Fruit fly (Drosophila melanogaster) whole organism, prepupa: ENCODE results near the gene CG14439.

Source experiments
- Blimp-1 ChIP-seq: fragments of 200-800 bp; sonication (Bioruptor generic); optimal IDR thresholded peaks from 3 replicates; lab custom pipeline; 2017; ENCODE audit warnings: missing biosample characterization, missing genetic modification characterization, mild to moderate bottlenecking, moderate library complexity, missing genetic modification reagents
- CG10631 ChIP-seq: fragments of 200-800 bp; sonication (Bioruptor generic); optimal IDR thresholded peaks from 2 replicates; lab custom pipeline; 2016; ENCODE audit warnings: missing biosample characterization, missing genetic modification characterization
- CG10669 ChIP-seq: fragments of 200-800 bp; sonication (Bioruptor generic); optimal IDR thresholded peaks from 3 replicates; lab custom pipeline; 2018; ENCODE audit warnings: missing biosample characterization, mild to moderate bottlenecking, missing genetic modification characterization, moderate library complexity
- CG11294 ChIP-seq: fragments of 200-800 bp; sonication (Bioruptor generic); IDR thresholded peaks from 2 replicates; pipeline ENCODE4 v1.3.6; 2022; ENCODE audit warnings: missing biosample characterization, missing genetic modification characterization
- CG11902 ChIP-seq: fragments of 200-800 bp; sonication (Bioruptor generic); optimal IDR thresholded peaks from 3 replicates; lab custom pipeline; 2016; ENCODE audit warnings: missing biosample characterization, missing genetic modification characterization
- CG1621 ChIP-seq: fragments of 200-800 bp; sonication (Bioruptor generic); optimal IDR thresholded peaks from 3 replicates; lab custom pipeline; 2018; ENCODE audit warnings: missing biosample characterization, mild to moderate bottlenecking, missing genetic modification characterization
- CG3032 ChIP-seq: fragments of 200-800 bp; optimal IDR thresholded peaks from 2 replicates; lab custom pipeline; 2019; ENCODE audit warnings: missing biosample characterization, mild to moderate bottlenecking, missing genetic modification characterization, moderate library complexity
- CG31627 ChIP-seq: fragments of 200-800 bp; sonication (Bioruptor generic); optimal IDR thresholded peaks from 3 replicates; lab custom pipeline; 2016; ENCODE audit warnings: missing biosample characterization, missing genetic modification characterization
- CG32006 ChIP-seq: fragments of 200-800 bp; sonication (Bioruptor generic); optimal IDR thresholded peaks from 3 replicates; lab custom pipeline; 2017; ENCODE audit warnings: missing biosample characterization, mild to moderate bottlenecking, missing genetic modification characterization
- CG34406 ChIP-seq: fragments of 200-800 bp; sonication (Bioruptor generic); optimal IDR thresholded peaks from 3 replicates; lab custom pipeline; 2016; ENCODE audit warnings: missing biosample characterization, missing genetic modification characterization
- CG3919 ChIP-seq: fragments of 200-800 bp; sonication (Bioruptor generic); optimal IDR thresholded peaks from 3 replicates; lab custom pipeline; 2016; ENCODE audit warnings: missing biosample characterization, missing genetic modification characterization
- CG4318 ChIP-seq: fragments of 200-800 bp; sonication (Bioruptor generic); optimal IDR thresholded peaks from 3 replicates; lab custom pipeline; 2017; ENCODE audit warnings: missing biosample characterization, mild to moderate bottlenecking, missing genetic modification characterization
- CG6276 ChIP-seq: fragments of 200-800 bp; sonication (Bioruptor generic); optimal IDR thresholded peaks from 2 replicates; lab custom pipeline; 2017; ENCODE audit warnings: missing biosample characterization, mild to moderate bottlenecking, missing genetic modification characterization
- CG6854 ChIP-seq: fragments of 200-800 bp; sonication (Bioruptor generic); optimal IDR thresholded peaks from 2 replicates; lab custom pipeline; 2017; ENCODE audit warnings: missing biosample characterization, mild to moderate bottlenecking, missing genetic modification characterization
- CG8119 ChIP-seq: fragments of 200-800 bp; sonication (Bioruptor generic); IDR thresholded peaks from 3 replicates; pipeline ENCODE4 v1.3.6; 2022; ENCODE audit warnings: missing biosample characterization, missing genetic modification characterization
- CG8319 ChIP-seq: fragments of 200-800 bp; sonication (Bioruptor generic); optimal IDR thresholded peaks from 3 replicates; lab custom pipeline; 2016; ENCODE audit warnings: missing biosample characterization, missing genetic modification characterization
- CG8632 ChIP-seq: fragments of 200-800 bp; sonication (Bioruptor generic); optimal IDR thresholded peaks from 3 replicates; lab custom pipeline; 2016; ENCODE audit warnings: missing biosample characterization, missing genetic modification characterization
- CG9139 ChIP-seq: fragments of 200-800 bp; sonication (Bioruptor generic); optimal IDR thresholded peaks from 3 replicates; lab custom pipeline; 2017; ENCODE audit warnings: missing biosample characterization, mild to moderate bottlenecking, missing genetic modification characterization
- Eip75B ChIP-seq: fragments of 200-800 bp; sonication (Bioruptor generic); optimal IDR thresholded peaks from 3 replicates; lab custom pipeline; 2016; ENCODE audit warnings: missing biosample characterization, missing genetic modification characterization
- Eip78C ChIP-seq: fragments of 200-800 bp; sonication (Bioruptor generic); peaks from one replicate; lab custom pipeline; 2016; ENCODE audit warnings: missing biosample characterization, missing genetic modification characterization
- Eip93F ChIP-seq: fragments of 200-800 bp; sonication (Bioruptor generic); optimal IDR thresholded peaks from 2 replicates; lab custom pipeline; 2016; ENCODE audit warnings: missing biosample characterization, mild to moderate bottlenecking, missing genetic modification characterization
- Ets21C ChIP-seq: fragments of 200-800 bp; sonication (Bioruptor generic); optimal IDR thresholded peaks from 3 replicates; lab custom pipeline; 2016; ENCODE audit warnings: missing biosample characterization, missing genetic modification characterization
- Ets96B ChIP-seq: fragments of 200-800 bp; optimal IDR thresholded peaks from 2 replicates; lab custom pipeline; 2019; ENCODE audit warnings: missing biosample characterization, mild to moderate bottlenecking, missing genetic modification characterization, moderate library complexity
- Gug ChIP-seq: fragments of 200-800 bp; sonication (Bioruptor generic); IDR thresholded peaks from 2 replicates; pipeline ENCODE4 v1.3.6; 2022; ENCODE audit warnings: missing biosample characterization, missing genetic modification characterization
- Hr38 ChIP-seq: sonication (Bioruptor generic); optimal IDR thresholded peaks from 2 replicates; lab custom pipeline; 2016; ENCODE audit warnings: missing biosample characterization, missing genetic modification characterization
- Hr39 ChIP-seq: fragments of 200-800 bp; sonication (Bioruptor generic); optimal IDR thresholded peaks from 2 replicates; lab custom pipeline; 2016; ENCODE audit warnings: missing biosample characterization, missing genetic modification characterization
- Hr4 ChIP-seq: fragments of 200-800 bp; sonication (Bioruptor generic); optimal IDR thresholded peaks from 3 replicates; lab custom pipeline; 2016; ENCODE audit warnings: missing biosample characterization, missing genetic modification characterization
- Lpt ChIP-seq: fragments of 200-800 bp; sonication (Bioruptor generic); optimal IDR thresholded peaks from 3 replicates; lab custom pipeline; 2016; ENCODE audit warnings: missing biosample characterization, missing genetic modification characterization
- Met ChIP-seq: fragments of 200-800 bp; sonication (Bioruptor generic); optimal IDR thresholded peaks from 3 replicates; lab custom pipeline; 2016; ENCODE audit warnings: missing biosample characterization, missing genetic modification characterization
- Smox ChIP-seq: fragments of 200-800 bp; sonication (Bioruptor generic); optimal IDR thresholded peaks from 3 replicates; lab custom pipeline; 2016; ENCODE audit warnings: missing biosample characterization, missing genetic modification characterization
- Sox14 ChIP-seq: fragments of 200-800 bp; sonication (Bioruptor generic); optimal IDR thresholded peaks from 3 replicates; lab custom pipeline; 2016; ENCODE audit warnings: missing biosample characterization, missing genetic modification characterization
- Sox15 ChIP-seq: fragments of 200-800 bp; sonication (Bioruptor generic); optimal IDR thresholded peaks from 3 replicates; lab custom pipeline; 2016; ENCODE audit warnings: missing biosample characterization, missing genetic modification characterization
- acj6 ChIP-seq: fragments of 200-800 bp; sonication (Bioruptor generic); optimal IDR thresholded peaks from 3 replicates; lab custom pipeline; 2016; ENCODE audit warnings: missing biosample characterization, missing genetic modification characterization
- dac ChIP-seq: fragments of 200-800 bp; sonication (Bioruptor generic); optimal IDR thresholded peaks from 2 replicates; lab custom pipeline; 2017; ENCODE audit warnings: missing biosample characterization, mild to moderate bottlenecking, missing genetic modification characterization
- dsx ChIP-seq: fragments of 200-800 bp; optimal IDR thresholded peaks from 3 replicates; lab custom pipeline; 2019; ENCODE audit warnings: missing biosample characterization, mild to moderate bottlenecking, missing genetic modification characterization, moderate library complexity; ENCODE audit not compliant: poor library complexity, severe bottlenecking
- eg ChIP-seq: fragments of 200-800 bp; sonication (Bioruptor generic); IDR thresholded peaks from 3 replicates; pipeline ENCODE4 v1.3.6; 2022; ENCODE audit warnings: missing biosample characterization, missing genetic modification characterization
- esn ChIP-seq: fragments of 200-800 bp; sonication (Bioruptor generic); optimal IDR thresholded peaks from 2 replicates; lab custom pipeline; 2016; ENCODE audit warnings: missing biosample characterization, mild to moderate bottlenecking, missing genetic modification characterization, moderate library complexity
- fd85E ChIP-seq: fragments of 200-800 bp; sonication (Bioruptor generic); optimal IDR thresholded peaks from 3 replicates; lab custom pipeline; 2016; ENCODE audit warnings: missing biosample characterization, missing genetic modification characterization
- fkh ChIP-seq: fragments of 200-800 bp; sonication (Bioruptor generic); optimal IDR thresholded peaks from 3 replicates; lab custom pipeline; 2017; ENCODE audit warnings: missing biosample characterization, mild to moderate bottlenecking, missing genetic modification characterization, moderate library complexity
- lz ChIP-seq: fragments of 200-800 bp; sonication (Bioruptor generic); optimal IDR thresholded peaks from 3 replicates; lab custom pipeline; 2016; ENCODE audit warnings: missing biosample characterization, missing genetic modification characterization
- net ChIP-seq: fragments of 200-800 bp; sonication (Bioruptor generic); optimal IDR thresholded peaks from 3 replicates; lab custom pipeline; 2016; ENCODE audit warnings: missing biosample characterization, missing genetic modification characterization
- salr ChIP-seq, 2 experiments: fragments of 200-800 bp; sonication (Bioruptor generic); optimal IDR thresholded peaks; 3 replicates each; lab custom pipeline; 2016 to 2018; ENCODE audit warnings: missing biosample characterization in 2 of 2, missing genetic modification characterization in 2 of 2, mild to moderate bottlenecking in 1 of 2
- spab ChIP-seq: fragments of 200-800 bp; sonication (Bioruptor generic); optimal IDR thresholded peaks from 2 replicates; lab custom pipeline; 2017; ENCODE audit warnings: missing biosample characterization, mild to moderate bottlenecking, missing genetic modification characterization, missing genetic modification reagents
- svp ChIP-seq: fragments of 200-800 bp; sonication (Bioruptor generic); peaks from one replicate; lab custom pipeline; 2016; ENCODE audit warnings: missing biosample characterization, missing genetic modification characterization
- topi ChIP-seq: fragments of 200-800 bp; sonication (Bioruptor generic); optimal IDR thresholded peaks from 3 replicates; lab custom pipeline; 2016; ENCODE audit warnings: missing biosample characterization, missing genetic modification characterization

The CG14439 gene

dm6 chrX:6800726-6801296 lies 53.5 kb downstream of the CG14439 start (continued):
- TF ChIP-seq Sox14 (no peak), Gug (no peak), CG34406 (GFP tag; lab: Kevin White, UChicago) (no peak), eg (GFP tag; lab: Robert Waterston, UW) (0 out of 3 replicates have a peak, but pooled peaks have one; percentile 22), Smox (GFP tag; lab: Kevin White, UChicago) (peak; percentile 8), CG4318 (GFP tag; lab: Kevin White, UChicago) (no peak), CG31627 (GFP tag; lab: Kevin White, UChicago) (no peak), CG6276 (no peak), svp (GFP tag; lab: Kevin White, UChicago) (peak; percentile 74), Sox15 (GFP tag; lab: Kevin White, UChicago) (no peak), Hr4 (GFP tag; lab: Kevin White, UChicago) (peak; percentile 33), CG11902 (GFP tag; lab: Kevin White, UChicago) (no peak), Hr39 (GFP tag; lab: Kevin White, UChicago) (no peak), Eip93F (no peak), esn (GFP tag; lab: Kevin White, UChicago) (peak; percentile 27), Eip75B (GFP tag; lab: Kevin White, UChicago) (no peak), Lpt (GFP tag; lab: Kevin White, UChicago) (no peak), Eip78C (GFP tag; lab: Kevin White, UChicago) (peak; percentile 76), CG11294 (0 out of 2 replicates have a peak, but pooled peaks have one; percentile 10)

DNA sequence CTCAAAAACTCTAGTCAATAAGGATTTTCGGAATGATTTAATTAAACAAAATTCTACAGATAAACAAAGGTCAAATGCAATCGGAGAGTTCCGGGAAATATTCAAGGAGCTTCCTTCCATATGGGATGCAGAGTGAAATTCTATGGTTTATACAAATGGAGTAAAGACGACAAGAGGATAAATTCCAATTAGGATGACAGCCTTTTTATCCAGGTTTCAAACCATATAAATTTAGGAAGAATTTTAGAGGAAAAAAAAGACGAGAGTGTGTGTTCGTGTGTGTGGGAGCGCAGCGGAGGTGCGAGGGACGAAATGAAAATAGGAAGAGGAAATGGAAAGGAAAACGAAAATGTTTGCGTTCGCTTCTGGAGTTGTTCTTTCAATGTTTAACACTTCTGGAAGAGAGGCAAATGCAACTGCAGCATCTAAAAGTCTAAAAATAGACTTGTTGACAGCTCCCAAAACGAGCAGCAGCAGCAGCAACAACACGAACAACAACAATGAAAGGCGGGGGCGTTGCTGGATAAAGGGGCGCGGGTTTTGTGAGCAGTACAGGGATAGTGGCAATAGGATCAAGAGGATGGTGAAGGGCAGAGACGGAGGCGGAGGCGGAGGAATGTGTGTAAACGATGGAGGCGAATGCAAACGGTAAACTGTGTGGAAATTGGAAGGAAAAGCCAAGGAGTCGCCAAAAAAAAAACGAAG lies 55.2 kb downstream of the CG14439 start:
- TF ChIP-seq Eip78C (GFP tag; lab: Kevin White, UChicago) = peak; percentile 39
- no peak for TF ChIP-seq dac (GFP tag; lab: Kevin White, UChicago)
- TF ChIP-seq, all 60 proteins: peak for 1

- TF ChIP-seq dac (GFP tag; lab: Kevin White, UChicago) (no peak), salr (GFP tag; optimal IDR thresholded peaks at IDR 0.05; lab: Kevin White, UChicago) (no peak), CG10669 (GFP tag; lab: Kevin White, UChicago) (no peak), spab (no peak), Sox14 (no peak), Hr38 (GFP tag; lab: Kevin White, UChicago) (no peak), Lpt (GFP tag; lab: Kevin White, UChicago) (no peak), CG11294 (no peak), net (GFP tag; lab: Kevin White, UChicago) (no peak), CG4318 (GFP tag; lab: Kevin White, UChicago) (no peak), Ets96B (tag; lab: Kevin White, UChicago) (no peak), topi (GFP tag; lab: Kevin White, UChicago) (peak; percentile 3), acj6 (GFP tag; lab: Kevin White, UChicago) (no peak), CG10631 (GFP tag; lab: Kevin White, UChicago) (no peak), CG3919 (peak; percentile 28), CG8632 (GFP tag; lab: Kevin White, UChicago) (no peak), Hr39 (GFP tag; lab: Kevin White, UChicago) (peak; percentile 27), Eip93F (peak; percentile 15), Blimp-1 (GFP tag; lab: Kevin White, UChicago) (no peak), CG3032 (tag; lab: Kevin White, UChicago) (no peak), lz (GFP tag; lab: Kevin White, UChicago) (peak; percentile 28), Eip75B (GFP tag; lab: Kevin White, UChicago) (peak; percentile 11), CG32006 (GFP tag; lab: Kevin White, UChicago) (no peak), Sox15 (GFP tag; lab: Kevin White, UChicago) (no peak), CG1621 (tag; lab: Kevin White, UChicago) (no peak), CG9139 (GFP tag; lab: Kevin White, UChicago) (no peak), Met (GFP tag; lab: Kevin White, UChicago) (no peak), fkh (GFP tag; lab: Kevin White, UChicago) (peak; percentile 71), fd85E (no peak), CG31627 (GFP tag; lab: Kevin White, UChicago) (no peak), dsx (GFP tag; lab: Kevin White, UChicago) (peak; percentile 9), CG6276 (no peak), Ets21C (GFP tag; lab: Kevin White, UChicago) (no peak), CG6854 (GFP tag; lab: Kevin White, UChicago) (no peak), CG8319 (GFP tag; lab: Kevin White, UChicago) (no peak), CG8119 (GFP tag; lab: Robert Waterston, UW) (no peak; the same call in 2 of the 3 replicates), eg (GFP tag; lab: Robert Waterston, UW) (no peak)
Measured at dm6 chrX:6803312-6803794, 56.0 kb downstream of the CG14439 start, which contains the start of the genes C3G and pod1. Gene C3G (minus strand): TSS chrX:6803593. Gene pod1 (plus strand): TSS chrX:6803684.
